Fruit fly (Drosophila melanogaster): ENCODE results near the gene ND-B14.5B.

dm6 chr2L:3144709-3145108 lies 939 bp downstream of the ND-B14.5B start, which contains the start of gene toc:
- TF ChIP-seq usp (GFP tag; optimal IDR thresholded peaks at IDR 0.05) (no peak), psq (optimal IDR thresholded peaks at IDR 0.05) (no peak), Dll (optimal IDR thresholded peaks at IDR 0.05) (no peak), CG8478 (optimal IDR thresholded peaks at IDR 0.05) (no peak)

Data from whole organism.